Worm (Caenorhabditis elegans): ENCODE data around the gene F58H1.8.

ce11 chrV:11902161-11902560, 32.8 kb upstream of the F58H1.8 start:
- TF ChIP-seq nhr-111 (GFP tag; optimal IDR thresholded peaks at IDR 0.05) (no peak), lin-13 (GFP tag; optimal IDR thresholded peaks at IDR 0.05) (no peak)
